Fruit fly (Drosophila melanogaster): Measurements from ENCODE around the gene bbx.

bbx gene

DNA sequence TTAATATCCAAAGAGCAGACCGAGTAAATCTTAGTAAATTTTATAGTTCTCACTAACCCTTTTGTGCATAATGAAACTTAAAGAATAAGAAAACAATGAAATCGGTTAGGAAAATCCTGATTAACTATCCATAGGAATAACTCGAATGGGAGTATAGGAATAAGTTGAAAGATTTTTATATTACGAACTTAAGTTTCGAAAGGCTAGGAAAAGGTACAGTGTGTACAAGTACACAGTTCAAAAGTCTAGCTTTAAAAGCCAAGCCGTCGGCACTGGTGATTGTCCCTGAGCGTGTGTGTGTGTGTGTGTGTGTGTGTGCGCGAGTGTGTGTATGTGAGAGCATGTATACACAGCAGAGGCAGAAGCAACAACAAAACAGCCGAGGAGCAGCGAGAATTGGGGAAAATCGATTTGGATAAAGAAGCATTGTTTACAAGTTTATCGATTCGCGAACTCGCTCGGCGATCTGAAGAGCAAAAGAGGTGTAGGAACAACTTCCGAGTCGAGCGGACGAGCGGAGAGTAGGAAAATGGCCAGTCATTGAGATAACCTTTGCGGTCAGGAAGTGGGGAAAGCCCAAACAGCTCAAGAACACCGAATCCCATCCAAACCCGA, 11.5 kb upstream of the bbx start:
- no peak for TF ChIP-seq CG8478 (optimal IDR thresholded peaks at IDR 0.05)
- no peak for TF ChIP-seq CTCF (optimal IDR thresholded peaks at IDR 0.05)

DNA sequence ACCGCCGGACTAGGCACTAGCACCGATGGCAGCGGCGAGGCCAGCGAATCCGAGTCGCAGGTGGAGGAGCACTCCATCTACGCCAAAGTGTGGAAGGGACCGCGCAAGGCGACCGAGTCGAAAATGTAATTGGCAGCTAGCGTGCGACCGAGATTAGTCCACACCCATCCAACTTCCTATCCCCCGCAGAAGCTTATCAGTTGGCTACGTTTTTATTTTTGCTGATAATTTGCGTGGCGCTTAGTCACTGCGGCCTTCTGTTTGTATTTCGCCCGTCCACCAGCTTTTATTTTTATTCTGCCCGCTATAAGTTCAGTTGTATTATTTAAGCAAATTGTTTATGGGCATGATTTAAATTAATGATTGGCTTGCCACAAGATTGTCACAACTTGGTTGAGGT, 9.3 kb upstream of the bbx start:
- TF ChIP-seq CG8478 (optimal IDR thresholded peaks at IDR 0.05) (no peak), CTCF (optimal IDR thresholded peaks at IDR 0.05) (no peak)

DNA sequence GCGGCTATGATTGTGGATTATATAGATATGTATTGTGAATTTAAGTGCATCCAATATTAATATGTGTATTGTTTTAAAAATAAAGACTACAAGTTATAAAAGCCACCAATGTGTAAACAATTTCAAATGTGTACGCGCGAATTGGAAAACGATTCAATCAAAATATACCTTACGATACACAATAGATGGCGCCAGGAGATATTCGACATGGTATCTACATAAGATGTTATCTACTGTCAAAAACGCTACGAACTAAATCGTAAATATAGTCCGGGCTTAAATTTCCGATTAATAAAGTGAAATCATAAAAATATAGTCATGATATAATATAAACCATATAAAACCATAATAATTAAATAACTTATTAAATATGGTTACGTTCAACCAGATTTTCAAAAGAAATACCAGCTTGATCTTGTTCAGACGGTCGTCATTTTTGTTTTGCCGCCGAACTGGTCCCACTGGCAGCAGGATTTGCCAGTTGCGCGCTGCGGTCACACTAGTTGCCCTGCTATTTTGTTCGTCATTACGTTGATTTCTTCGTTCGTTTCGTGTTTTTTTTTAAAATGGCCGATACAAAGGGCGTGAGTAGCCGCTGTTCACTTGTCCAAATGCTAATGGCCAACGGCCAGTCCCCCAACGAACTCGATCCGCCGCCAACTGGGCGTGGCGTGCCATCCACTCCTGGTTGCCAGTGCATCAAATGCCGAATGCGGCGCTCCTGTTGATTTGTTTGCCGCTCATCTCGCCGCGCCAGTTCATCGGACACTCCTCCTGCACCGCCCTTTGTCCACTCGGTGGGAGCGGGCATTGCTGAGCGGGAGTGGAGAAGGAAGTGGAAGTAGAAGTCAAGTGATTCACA, 4.8 kb upstream of the bbx start, which contains the start of gene Septin1:
TSS of gene Septin1 (plus strand) at position 477 of the 862 bp plus-strand sequence.
- TF ChIP-seq CG8478 (optimal IDR thresholded peaks at IDR 0.05) (no peak), CTCF (optimal IDR thresholded peaks at IDR 0.05) (peak; percentile 52 to 86)

DNA sequence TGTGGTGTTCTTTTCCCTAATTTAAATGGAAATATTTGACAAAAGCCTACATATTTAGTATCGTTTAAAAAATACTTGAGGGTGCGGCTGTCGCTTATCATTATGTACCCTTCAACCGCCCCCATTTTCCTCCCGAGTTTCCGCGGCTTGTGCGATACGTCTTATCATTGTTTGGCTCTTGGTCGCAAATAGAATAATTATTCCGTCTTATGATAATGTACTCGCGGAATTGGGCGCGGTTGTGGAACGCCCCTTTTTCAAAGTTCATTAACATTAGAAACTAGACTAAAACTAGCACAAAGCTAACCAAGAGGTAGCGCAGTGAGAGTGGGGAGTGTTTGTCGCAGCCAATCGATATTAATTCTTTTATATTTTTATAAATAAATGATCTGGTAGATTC, 2.6 kb downstream of the bbx start:
- TF ChIP-seq CG8478 (optimal IDR thresholded peaks at IDR 0.05) (no peak), CTCF (optimal IDR thresholded peaks at IDR 0.05) (no peak)

DNA sequence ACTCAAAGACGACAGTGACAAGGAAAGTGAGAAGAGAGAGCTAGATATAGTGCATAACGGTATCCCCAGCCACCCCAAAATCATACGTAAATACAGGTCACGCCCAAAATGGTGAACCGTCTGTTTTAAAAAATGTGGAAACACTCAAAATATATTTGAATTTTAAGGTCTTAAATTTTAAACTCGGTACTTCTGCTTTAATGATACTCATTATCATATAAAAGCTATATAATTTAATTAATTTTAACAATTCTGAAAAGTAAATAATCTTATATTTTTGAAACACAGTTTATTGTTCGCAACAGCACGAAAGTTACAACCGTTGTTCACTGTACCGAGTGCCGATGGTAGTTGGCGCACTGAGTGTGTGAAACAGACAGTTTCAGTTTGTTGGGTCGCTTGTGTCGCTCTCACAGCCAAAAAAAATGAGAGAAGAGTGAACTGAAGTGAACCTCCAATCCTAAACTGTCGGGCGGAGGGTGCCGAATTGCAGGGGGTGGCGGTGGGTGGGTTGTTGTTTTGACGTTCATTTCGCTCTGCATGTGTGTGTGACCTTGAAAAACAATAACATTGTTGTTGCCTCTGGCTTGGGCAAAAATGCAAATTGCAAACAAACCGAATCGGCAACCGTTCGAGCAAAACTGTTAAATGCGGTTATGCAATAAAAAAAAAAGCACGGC, 3.6 kb downstream of the bbx start:
- TF ChIP-seq CG8478 (optimal IDR thresholded peaks at IDR 0.05) (no peak), CTCF (optimal IDR thresholded peaks at IDR 0.05) (no peak)

DNA sequence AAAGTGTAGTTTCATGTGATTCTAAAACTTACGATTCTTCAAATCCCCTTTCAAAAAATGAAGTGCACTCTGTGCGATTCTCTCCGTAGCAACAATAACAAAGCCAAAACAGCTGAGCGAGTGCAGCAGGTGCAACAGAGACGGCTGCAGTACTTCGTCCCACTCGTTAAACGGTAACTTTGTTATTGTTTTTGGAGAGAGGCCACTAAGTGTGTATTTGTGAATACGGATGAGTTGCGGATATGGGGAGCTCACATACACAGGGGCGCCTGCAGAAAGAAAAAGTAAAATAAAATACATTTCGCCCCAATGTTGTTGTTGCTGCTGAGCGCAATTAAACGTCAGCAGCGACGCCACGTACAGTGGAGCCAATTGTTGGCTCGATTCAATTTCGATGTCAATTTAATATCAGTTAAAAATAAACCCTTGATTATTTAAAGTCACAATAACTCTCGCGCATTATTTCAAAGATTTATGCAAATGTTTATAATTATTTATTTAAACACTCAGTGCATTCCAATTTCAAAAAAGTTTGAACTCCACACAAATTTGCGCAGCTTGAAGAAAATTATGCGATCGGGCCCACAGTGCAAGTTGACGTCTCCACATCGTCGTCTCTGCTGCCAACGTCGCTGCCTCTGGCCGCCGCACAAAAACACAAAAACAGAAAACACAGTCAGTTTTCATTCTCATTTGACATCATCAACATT, 4.7 kb downstream of the bbx start:
- TF ChIP-seq CG8478 (optimal IDR thresholded peaks at IDR 0.05) (no peak), CTCF (optimal IDR thresholded peaks at IDR 0.05) (no peak)

DNA sequence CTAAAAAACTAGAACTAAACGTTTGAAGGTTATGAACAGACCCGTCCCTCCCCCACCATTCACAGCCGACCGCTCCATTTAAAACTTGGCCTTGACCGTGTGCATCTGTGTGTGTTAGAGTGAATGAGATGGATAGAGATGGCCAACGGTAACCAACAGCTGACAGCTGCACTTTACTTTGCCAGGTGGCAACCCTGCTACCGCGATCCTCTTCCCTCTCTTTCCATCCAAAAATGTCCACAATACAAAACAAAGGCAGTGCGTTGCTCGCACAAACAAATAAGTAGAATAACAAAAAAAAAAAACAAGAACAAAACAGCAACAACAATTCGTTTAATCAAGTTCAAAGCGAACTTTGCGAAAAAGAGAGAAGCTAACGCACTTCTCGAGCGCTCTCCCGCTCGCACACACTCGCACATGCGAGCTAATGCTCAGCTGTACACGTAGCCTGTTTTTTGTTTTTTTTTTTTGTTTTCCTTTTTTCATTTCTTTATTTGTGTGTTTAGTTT, 5.6 kb downstream of the bbx start:
- TF ChIP-seq CTCF (optimal IDR thresholded peaks at IDR 0.05) (no peak), CG8478 (optimal IDR thresholded peaks at IDR 0.05) (no peak)

DNA sequence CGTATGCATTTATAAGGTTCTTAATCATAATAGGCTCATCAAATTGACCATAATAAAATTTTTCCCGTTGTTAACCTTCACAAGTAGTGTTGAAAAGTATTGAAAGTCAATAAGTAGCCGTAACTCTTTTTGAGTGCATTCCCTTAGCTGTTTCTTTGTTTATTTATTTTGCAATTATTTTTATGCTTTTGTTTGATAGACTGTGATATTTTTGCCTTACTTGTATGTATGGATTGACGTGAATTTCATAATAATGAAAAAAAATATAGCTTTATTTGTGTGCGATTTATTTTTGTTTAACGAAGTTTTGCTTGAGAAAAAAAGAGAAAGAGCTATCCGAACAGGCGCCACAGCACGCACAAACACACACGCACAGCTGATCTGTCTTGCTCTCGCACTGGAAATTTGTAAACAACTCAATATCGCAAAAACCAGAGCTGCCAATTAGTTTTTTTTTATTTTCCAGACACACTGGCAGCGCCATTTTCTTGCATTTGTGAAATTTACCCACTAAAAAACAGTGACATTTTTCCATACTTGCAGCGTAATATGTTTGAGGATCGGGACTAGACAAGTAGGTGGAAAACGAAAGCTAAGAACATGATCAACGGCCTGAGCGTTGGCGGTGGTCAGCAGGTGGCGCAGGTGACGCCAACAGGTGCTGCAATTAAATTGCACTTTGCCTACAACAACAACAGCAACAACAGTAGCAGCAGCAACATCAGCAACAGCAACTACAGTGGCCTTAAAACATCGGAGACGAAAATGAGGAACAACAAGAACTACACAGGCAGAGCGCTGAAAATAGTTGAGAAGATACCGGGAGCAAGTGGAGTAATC, 6.5 kb downstream of the bbx start:
- TF ChIP-seq CTCF (optimal IDR thresholded peaks at IDR 0.05) (no peak), CG8478 (optimal IDR thresholded peaks at IDR 0.05) (no peak)

DNA sequence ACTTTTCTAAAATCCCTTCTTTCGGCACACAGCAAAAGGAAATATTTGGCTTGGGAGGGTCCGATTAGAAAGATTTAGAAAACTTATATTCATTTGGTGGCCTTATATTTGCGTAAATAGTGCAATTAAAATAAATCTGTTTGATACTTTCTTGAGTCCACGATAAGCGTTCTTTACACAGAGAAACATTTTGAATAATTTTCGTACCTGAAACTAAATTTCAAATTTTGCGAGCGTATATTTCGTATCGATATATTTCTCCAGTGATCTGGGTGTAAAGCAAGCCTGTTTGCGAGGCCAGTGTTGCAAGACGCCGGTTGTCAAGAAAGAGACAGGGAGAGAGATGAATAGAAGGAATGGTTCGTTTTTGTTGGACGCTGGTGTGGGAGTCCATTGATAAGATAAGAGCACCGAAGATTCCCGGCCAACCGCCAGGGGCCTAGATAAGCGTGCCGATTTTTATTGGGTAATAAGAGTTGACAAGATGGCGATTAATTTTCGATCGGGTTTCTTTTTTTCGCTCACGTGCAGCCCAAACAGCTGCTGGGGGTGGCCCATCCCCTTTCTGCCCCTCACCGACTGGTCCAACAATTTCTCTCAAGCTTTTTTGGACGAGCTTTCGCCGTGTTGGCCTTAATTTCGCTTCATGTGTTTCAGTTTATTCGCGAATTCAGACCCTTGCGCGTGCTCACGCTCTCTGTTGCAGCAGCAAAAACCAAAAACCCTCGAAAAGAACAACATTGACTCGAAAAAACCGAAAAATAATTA, 11.0 kb downstream of the bbx start, which contains the start of gene slgA:
TSS of gene slgA (plus strand) at position 344 of the 768 bp plus-strand sequence.
- TF ChIP-seq CTCF (optimal IDR thresholded peaks at IDR 0.05) (no peak), CG8478 (optimal IDR thresholded peaks at IDR 0.05) (no peak)

DNA sequence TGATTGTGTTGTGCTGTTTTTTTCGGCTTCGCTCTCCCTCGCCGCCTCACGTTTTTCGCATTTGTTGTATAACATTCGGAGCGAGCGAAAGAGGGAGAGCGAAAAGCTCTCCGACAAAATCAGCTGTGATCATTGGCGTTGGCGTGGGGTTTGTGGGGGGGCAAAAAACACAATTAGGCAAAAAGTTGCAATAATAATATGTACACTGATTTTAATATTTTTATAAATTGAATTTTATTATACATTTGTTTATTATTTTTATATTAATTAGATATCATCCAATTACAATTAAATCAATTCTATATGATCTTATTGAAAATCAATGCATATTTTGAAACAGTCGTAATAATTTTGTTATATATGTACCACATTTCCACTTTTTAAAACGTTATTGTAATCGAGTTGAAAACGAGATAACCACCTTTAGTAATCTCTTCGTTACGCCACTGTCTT, 12.8 kb downstream of the bbx start:
- TF ChIP-seq CTCF (optimal IDR thresholded peaks at IDR 0.05): no peak
- no peak for TF ChIP-seq CG8478 (optimal IDR thresholded peaks at IDR 0.05)

DNA sequence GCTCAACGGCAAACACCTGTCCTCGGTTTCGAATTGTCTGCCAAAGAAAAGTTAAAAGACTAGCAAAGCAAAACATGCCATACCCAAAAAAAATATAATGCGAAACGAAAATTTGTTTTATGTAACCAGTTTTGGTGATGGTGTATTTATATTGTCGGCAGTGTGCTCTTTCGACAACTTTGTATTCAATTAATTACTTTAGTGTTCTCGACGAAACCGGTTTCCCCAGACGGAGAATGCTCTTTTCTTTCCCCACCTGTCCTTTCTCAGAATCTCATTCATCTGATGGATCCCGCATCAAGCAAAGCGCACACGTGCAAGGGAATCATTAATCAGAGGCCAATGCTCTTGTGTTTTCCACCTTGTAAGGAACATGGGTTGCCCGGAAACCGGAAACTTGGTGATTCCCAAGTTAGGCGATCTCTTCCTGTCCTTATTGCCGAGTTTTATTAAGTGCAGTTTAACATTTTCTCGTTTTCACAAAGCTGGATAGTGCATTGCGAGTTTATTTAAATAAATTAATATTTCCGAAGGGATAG, 15.6 kb downstream of the bbx start:
- TF ChIP-seq CG8478 (optimal IDR thresholded peaks at IDR 0.05) (no peak), CTCF (optimal IDR thresholded peaks at IDR 0.05) (no peak)

DNA sequence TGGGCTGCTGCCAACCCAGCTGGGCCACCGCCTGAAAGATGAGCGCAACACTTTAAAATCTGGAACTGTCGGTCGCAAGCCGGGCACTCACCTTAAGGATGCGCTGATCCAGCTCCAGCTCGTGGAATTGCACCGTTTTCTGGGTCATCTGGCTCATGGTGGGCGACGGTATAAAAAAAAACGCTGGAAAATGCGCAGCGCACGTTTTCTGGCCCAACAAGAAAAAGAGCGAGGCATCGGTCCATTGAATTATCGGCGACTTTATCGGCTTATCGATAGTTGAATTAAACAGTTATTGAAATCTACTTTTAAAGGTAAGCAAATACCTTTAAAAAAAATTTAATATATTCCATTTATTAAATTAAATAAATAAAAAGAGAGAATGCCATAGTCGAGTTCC, 24.9 kb downstream of the bbx start, which contains the start of gene Ddx56:
TSS of gene Ddx56 (minus strand) at position 252 of the 400 bp plus-strand sequence.
- TF ChIP-seq CTCF (optimal IDR thresholded peaks at IDR 0.05): no peak
- TF ChIP-seq CG8478 (optimal IDR thresholded peaks at IDR 0.05): no peak

DNA sequence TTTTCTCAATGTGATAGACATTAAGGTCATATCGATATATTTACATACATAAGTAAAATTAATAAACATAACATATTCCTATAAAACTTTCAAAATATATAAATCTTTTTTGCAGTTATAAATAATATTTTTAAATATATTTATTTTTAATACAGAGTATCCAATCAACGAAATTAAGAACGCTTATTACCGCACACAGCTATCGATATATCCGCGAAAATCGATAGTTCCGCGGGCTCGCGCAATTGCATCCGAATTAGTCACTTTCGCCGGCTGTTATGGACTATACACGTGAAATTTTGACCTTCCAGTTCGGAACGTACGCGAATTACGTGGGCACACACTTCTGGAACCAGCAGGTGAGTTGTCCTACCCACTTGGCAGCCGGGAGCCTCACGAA, 25.9 kb downstream of the bbx start, which contains the start of gene mst:
TSS of gene mst (plus strand) at position 244 of the 400 bp plus-strand sequence.
- TF ChIP-seq CTCF (optimal IDR thresholded peaks at IDR 0.05) (no peak), CG8478 (optimal IDR thresholded peaks at IDR 0.05) (no peak)
